Worm (Caenorhabditis elegans): Measurements from ENCODE around the gene elt-3.

elt-3 gene

DNA sequence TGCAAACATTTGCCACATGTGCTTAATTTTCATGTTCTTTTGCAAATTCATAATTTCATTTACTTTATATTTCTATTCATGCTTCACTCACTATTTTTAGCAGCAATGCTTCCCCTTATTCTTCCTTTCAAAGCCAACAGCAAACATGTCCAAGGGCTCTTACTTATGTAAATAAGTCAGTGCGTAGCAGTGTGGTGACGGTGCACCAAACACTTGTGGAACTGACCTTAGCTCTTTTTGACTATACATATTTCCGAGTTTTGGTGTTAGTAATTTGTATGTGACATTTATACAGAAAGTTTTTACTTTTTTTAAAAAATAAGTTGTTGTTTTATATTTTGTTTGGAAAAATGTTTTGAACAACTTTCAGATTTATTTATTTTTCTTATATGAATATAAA is 10.4 kb downstream of the elt-3 start:
- TF ChIP-seq aha-1 (tag): peak; percentile 95
- TF ChIP-seq nhr-28 (tag; optimal IDR thresholded peaks at IDR 0.05): no peak
- TF ChIP-seq hmg-1.1 (GFP tag; IDR thresholded peaks at IDR 0.05): no peak

DNA sequence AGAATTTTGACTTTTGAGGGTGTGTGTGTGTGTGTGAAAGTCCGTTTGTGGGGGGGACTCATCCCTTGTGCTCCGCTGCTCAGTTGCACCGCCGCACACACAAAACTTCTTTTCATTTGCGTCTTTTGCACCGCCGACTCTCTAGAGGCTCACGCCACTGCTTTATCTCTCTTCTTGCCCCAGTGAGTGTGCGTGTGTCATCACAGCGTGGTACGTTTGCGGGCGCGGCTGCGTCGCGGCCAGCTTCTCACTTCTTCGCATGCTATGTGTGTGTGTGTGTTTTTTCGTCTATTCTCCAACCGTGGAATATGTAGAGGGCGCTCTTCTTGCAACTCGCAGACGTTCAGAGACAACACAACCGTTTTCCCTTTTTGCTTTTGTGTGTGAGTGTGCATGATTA is 10.8 kb downstream of the elt-3 start:
- TF ChIP-seq mep-1 (tag; optimal IDR thresholded peaks at IDR 0.05) (peak; percentile 73), aha-1 (tag) (no peak), daf-16 (GFP tag; optimal IDR thresholded peaks at IDR 0.05) (no peak), daf-16 (tag; optimal IDR thresholded peaks at IDR 0.05) (peak; percentile 25), lin-29 (GFP tag; IDR thresholded peaks at IDR 0.05) (no peak), nhr-41 (GFP tag; IDR thresholded peaks at IDR 0.05) (no peak), dmd-8 (GFP tag; IDR thresholded peaks at IDR 0.05) (no peak), sdz-12 (GFP tag; optimal IDR thresholded peaks at IDR 0.05) (no peak), vab-7 (GFP tag; IDR thresholded peaks at IDR 0.05) (peak; percentile 35; the same call in 1 of the 2 replicates), lin-13 (GFP tag; optimal IDR thresholded peaks at IDR 0.05) (peak; percentile 47), php-3 (GFP tag; IDR thresholded peaks at IDR 0.05) (no peak), cey-2 (tag; optimal IDR thresholded peaks at IDR 0.05; ENCODE audit: borderline replicate concordance, insufficient read depth) (no peak), lin-39 (tag; optimal IDR thresholded peaks at IDR 0.05) (no peak), nhr-25 (tag; optimal IDR thresholded peaks at IDR 0.05; ENCODE audit: borderline replicate concordance, insufficient read depth) (no peak), ceh-28 (tag; optimal IDR thresholded peaks at IDR 0.05) (no peak), daf-12 (tag; optimal IDR thresholded peaks at IDR 0.05) (no peak), snpc-1.2 (GFP tag; IDR thresholded peaks at IDR 0.05) (no peak), saeg-2 (GFP tag; IDR thresholded peaks at IDR 0.05) (0 out of 2 replicates have a peak, but pooled peaks have one; percentile 45), pha-4 (GFP tag; IDR thresholded peaks at IDR 0.05) (peak; percentile 36; the same call in 1 of the 2 replicates), pha-4 (tag; optimal IDR thresholded peaks at IDR 0.05) (no peak), hmg-1.1 (GFP tag; IDR thresholded peaks at IDR 0.05) (peak; percentile 90), lim-7 (GFP tag; IDR thresholded peaks at IDR 0.05) (no peak), T20F7.1 (GFP tag; optimal IDR thresholded peaks at IDR 0.05) (no peak), unc-39 (tag; optimal IDR thresholded peaks at IDR 0.05) (no peak), gei-8 (GFP tag; optimal IDR thresholded peaks at IDR 0.05) (no peak), mxl-3 (GFP tag; optimal IDR thresholded peaks at IDR 0.05) (peak; percentile 81), hlh-11 (tag; optimal IDR thresholded peaks at IDR 0.05) (peak; percentile 71), Y105C5A.15 (GFP tag; IDR thresholded peaks at IDR 0.05) (no peak), madf-9 (GFP tag; conservative IDR thresholded peaks at IDR 0.05) (peak; percentile 40; the same call in 1 of the 2 replicates), lin-38 (GFP tag; IDR thresholded peaks at IDR 0.05) (no peak), unc-130 (GFP tag; optimal IDR thresholded peaks at IDR 0.05) (no peak), nhr-77 (tag; optimal IDR thresholded peaks at IDR 0.05) (peak; percentile 1), F37D6.2 (tag; optimal IDR thresholded peaks at IDR 0.05) (peak; percentile 69), ZK546.5 (tag; optimal IDR thresholded peaks at IDR 0.05) (no peak), F26F4.8 (GFP tag; conservative IDR thresholded peaks at IDR 0.05) (no peak), ceh-20 (GFP tag; IDR thresholded peaks at IDR 0.05) (peak; percentile 74), hlh-30 (tag; optimal IDR thresholded peaks at IDR 0.05; ENCODE audit: insufficient read depth) (peak; percentile 85), ama-1 (optimal IDR thresholded peaks at IDR 0.05) (no peak), zip-2 (tag; optimal IDR thresholded peaks at IDR 0.05) (peak; percentile 20), ZK337.2 (GFP tag; IDR thresholded peaks at IDR 0.05) (no peak; the same call in 1 of the 2 replicates), D1046.2 (GFP tag; IDR thresholded peaks at IDR 0.05) (no peak), dve-1 (tag; optimal IDR thresholded peaks at IDR 0.05; ENCODE audit: insufficient read depth) (peak; percentile 45), F10B5.3 (tag; optimal IDR thresholded peaks at IDR 0.05) (peak; percentile 2), duxl-1 (tag; optimal IDR thresholded peaks at IDR 0.05; ENCODE audit: poor library complexity) (peak; percentile 9), aly-2 (tag; optimal IDR thresholded peaks at IDR 0.05) (no peak), zfp-2 (tag; optimal IDR thresholded peaks at IDR 0.05) (no peak), Y5F2A.4 (GFP tag; optimal IDR thresholded peaks at IDR 0.05) (no peak), nhr-10 (tag; optimal IDR thresholded peaks at IDR 0.05) (no peak), nhr-6 (tag; optimal IDR thresholded peaks at IDR 0.05) (peak; percentile 64)

Measured in whole organism, L4 larva.